Worm (Caenorhabditis elegans) whole organism, mixed stage, embryonic: ENCODE measurements around the gene lin-12.

Experiments
- M03D4.4 ChIP-seq: sonication (generic microtip); optimal IDR thresholded peaks from 2 replicates; lab custom pipeline; 2017; ENCODE audit warnings: mild to moderate bottlenecking, missing genetic modification characterization, missing compliant biosample characterization
- bed-3 ChIP-seq: fragments of 200-800 bp; sonication (Bioruptor generic); optimal IDR thresholded peaks from 3 replicates; lab custom pipeline; 2018; ENCODE audit warnings: mild to moderate bottlenecking, missing genetic modification characterization, moderate library complexity, missing compliant biosample characterization
- blmp-1 ChIP-seq: fragments of 150-350 bp; optimal IDR thresholded peaks from 2 replicates; lab custom pipeline; 2014; ENCODE audit warnings: missing biosample characterization, missing genetic modification characterization
- ceh-83 ChIP-seq: fragments of 200-800 bp; sonication (Bioruptor generic); optimal IDR thresholded peaks from 2 replicates; lab custom pipeline; 2018; ENCODE audit warnings: mild to moderate bottlenecking, missing genetic modification characterization, missing compliant biosample characterization
- ces-1 ChIP-seq: fragments of 150-350 bp; optimal IDR thresholded peaks from 2 replicates; lab custom pipeline; 2014; ENCODE audit warnings: missing biosample characterization, missing genetic modification reagents, missing genetic modification characterization
- cnd-1 ChIP-seq: fragments of 200-800 bp; sonication (Bioruptor generic); optimal IDR thresholded peaks from 2 replicates; lab custom pipeline; 2018; ENCODE audit warnings: mild to moderate bottlenecking, missing genetic modification characterization, missing compliant biosample characterization
- drap-1 ChIP-seq: fragments of 200-800 bp; sonication (Bioruptor generic); optimal IDR thresholded peaks from 3 replicates; lab custom pipeline; 2018; ENCODE audit warnings: mild to moderate bottlenecking, missing genetic modification characterization, missing compliant biosample characterization
- elt-1 ChIP-seq: sonication (generic microtip); optimal IDR thresholded peaks from 2 replicates; lab custom pipeline; 2017; ENCODE audit warnings: missing genetic modification characterization, mild to moderate bottlenecking, missing compliant biosample characterization, antibody characterized with exemption, moderate library complexity, borderline replicate concordance; ENCODE audit not compliant: insufficient read depth
- ham-2 ChIP-seq: fragments of 200-800 bp; sonication (Bioruptor generic); optimal IDR thresholded peaks from 2 replicates; lab custom pipeline; 2018; ENCODE audit warnings: mild to moderate bottlenecking, missing genetic modification characterization, missing compliant biosample characterization
- hlh-1 ChIP-seq: fragments of 150-350 bp; optimal IDR thresholded peaks from 2 replicates; lab custom pipeline; 2014; ENCODE audit warnings: missing biosample characterization, missing genetic modification reagents, missing genetic modification characterization
- lin-32 ChIP-seq: fragments of 200-800 bp; sonication (Bioruptor generic); optimal IDR thresholded peaks from 2 replicates; lab custom pipeline; 2018; ENCODE audit warnings: mild to moderate bottlenecking, missing genetic modification characterization, missing compliant biosample characterization
- mab-5 ChIP-seq: fragments of 150-350 bp; optimal IDR thresholded peaks from 2 replicates; lab custom pipeline; 2014; ENCODE audit warnings: missing biosample characterization, missing genetic modification characterization
- mep-1 ChIP-seq: fragments of 150-350 bp; optimal IDR thresholded peaks from 2 replicates; lab custom pipeline; 2017; ENCODE audit warnings: missing biosample characterization, missing genetic modification reagents, missing genetic modification characterization, inconsistent platforms
- mls-2 ChIP-seq: sonication (generic microtip); optimal IDR thresholded peaks from 2 replicates; lab custom pipeline; 2016; ENCODE audit warnings: mild to moderate bottlenecking, missing genetic modification characterization, moderate library complexity, missing compliant biosample characterization
- nhr-12 ChIP-seq: fragments of 150-350 bp; optimal IDR thresholded peaks from 2 replicates; lab custom pipeline; 2014; ENCODE audit warnings: missing biosample characterization, missing genetic modification characterization
- nhr-2 ChIP-seq: fragments of 150-350 bp; optimal IDR thresholded peaks from 2 replicates; lab custom pipeline; 2014; ENCODE audit warnings: missing biosample characterization, missing genetic modification characterization
- nhr-237 ChIP-seq: fragments of 150-350 bp; optimal IDR thresholded peaks from 2 replicates; lab custom pipeline; 2014; ENCODE audit warnings: missing biosample characterization, missing genetic modification characterization
- nhr-28 ChIP-seq: fragments of 150-350 bp; optimal IDR thresholded peaks from 2 replicates; lab custom pipeline; 2014; ENCODE audit warnings: missing biosample characterization, missing genetic modification characterization
- nhr-76 ChIP-seq: sonication (generic microtip); optimal IDR thresholded peaks from 2 replicates; lab custom pipeline; 2017; ENCODE audit warnings: missing biosample characterization, missing genetic modification characterization
- pha-4 ChIP-seq: fragments of 150-350 bp; optimal IDR thresholded peaks from 2 replicates; lab custom pipeline; 2018; ENCODE audit warnings: missing biosample characterization, missing genetic modification reagents, missing genetic modification characterization
- sem-2 ChIP-seq: fragments of 200-800 bp; sonication (Bioruptor generic); optimal IDR thresholded peaks from 2 replicates; lab custom pipeline; 2018; ENCODE audit warnings: mild to moderate bottlenecking, missing genetic modification characterization, missing compliant biosample characterization
- snpc-4 ChIP-seq: fragments of 150-350 bp; optimal IDR thresholded peaks from 2 replicates; lab custom pipeline; 2014; ENCODE audit warnings: missing biosample characterization, missing genetic modification characterization
- sptf-1 ChIP-seq: sonication (generic microtip); optimal IDR thresholded peaks from 2 replicates; lab custom pipeline; 2017; ENCODE audit warnings: mild to moderate bottlenecking, missing genetic modification characterization, moderate library complexity, missing compliant biosample characterization
- tbx-8 ChIP-seq: fragments of 200-800 bp; sonication (Bioruptor generic); optimal IDR thresholded peaks from 2 replicates; lab custom pipeline; 2018; ENCODE audit warnings: mild to moderate bottlenecking, missing genetic modification characterization, moderate library complexity, missing compliant biosample characterization
- unc-120 ChIP-seq: sonication (generic microtip); optimal IDR thresholded peaks from 2 replicates; lab custom pipeline; 2017; ENCODE audit warnings: missing genetic modification characterization, missing compliant biosample characterization; ENCODE audit not compliant: poor library complexity, severe bottlenecking
- unc-39 ChIP-seq: fragments of 150-350 bp; optimal IDR thresholded peaks from 2 replicates; lab custom pipeline; 2014; ENCODE audit warnings: missing biosample characterization, missing genetic modification characterization
- unc-62 ChIP-seq: fragments of 150-350 bp; optimal IDR thresholded peaks from 2 replicates; lab custom pipeline; 2014; ENCODE audit warnings: missing biosample characterization, missing genetic modification reagents, missing genetic modification characterization
- zip-8 ChIP-seq: fragments of 150-350 bp; optimal IDR thresholded peaks from 2 replicates; lab custom pipeline; 2014; ENCODE audit warnings: missing biosample characterization, missing genetic modification characterization

The lin-12 gene

DNA sequence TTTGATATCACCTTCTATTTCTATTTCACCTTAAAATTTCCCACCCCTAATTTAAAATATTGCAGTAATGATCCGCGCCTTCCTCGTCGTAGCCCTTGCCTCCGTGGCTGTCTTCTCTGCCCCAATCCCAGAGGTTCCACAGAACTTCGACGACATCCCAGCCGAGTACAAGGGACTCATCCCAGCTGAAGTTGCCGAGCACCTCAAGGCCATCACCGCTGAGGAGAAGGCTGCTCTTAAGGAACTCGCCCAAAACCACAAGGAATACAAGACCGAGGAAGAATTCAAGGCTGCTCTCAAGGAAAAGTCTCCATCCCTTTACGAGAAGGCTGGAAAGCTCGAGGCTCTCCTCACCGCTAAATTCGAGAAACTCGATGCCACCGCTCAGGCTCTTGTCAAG, 10.5 kb upstream of the lin-12 start, which contains the start of gene far-2:
Gene far-2 (plus strand): TSS at position 66 of the 400 bp plus-strand sequence.
- no peak for TF ChIP-seq sem-2 (GFP tag; lab: Kevin White, UChicago)

- TF ChIP-seq mls-2 (tag; lab: Kevin White, UChicago) (no peak), elt-1 (no peak), hlh-1 (tag; lab: Kevin White, UChicago) (peak; percentile 57), tbx-8 (GFP tag; lab: Kevin White, UChicago) (no peak), mab-5 (tag; lab: Kevin White, UChicago) (no peak), unc-62 (GFP tag; lab: Kevin White, UChicago) (peak; percentile 58), unc-120 (peak; percentile 63), ham-2 (GFP tag; lab: Kevin White, UChicago) (no peak), M03D4.4 (peak; percentile 8), mep-1 (no peak)
These were observed 9.8 kb upstream of the lin-12 start, which contains the start of gene far-1 for ce11 chrIII:9081055-9081454. Gene far-1 (minus strand): TSS chrIII:9081179.

DNA sequence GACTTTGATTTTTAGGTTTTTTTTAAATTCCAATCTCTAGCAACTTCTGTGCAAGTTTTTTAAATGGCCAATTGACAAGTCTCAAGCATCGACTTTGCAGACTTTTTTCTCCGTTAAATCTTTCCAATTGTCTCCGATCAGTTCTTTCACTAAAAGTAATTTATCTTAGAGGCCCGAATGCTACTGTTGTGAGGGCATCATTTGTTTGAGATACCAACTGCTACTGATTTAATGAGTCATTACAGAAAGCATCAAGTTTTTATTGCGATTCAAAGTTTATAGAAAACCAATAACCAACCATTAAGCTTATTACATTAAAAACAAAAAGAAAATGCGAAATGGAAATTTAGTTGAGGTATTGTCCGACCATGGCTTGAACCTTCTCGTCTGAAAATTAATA, 8.9 kb upstream of the lin-12 start:
- peak; percentile 2 for TF ChIP-seq mls-2 (tag; lab: Kevin White, UChicago)
- no peak for TF ChIP-seq lin-32 (GFP tag; lab: Kevin White, UChicago)
- TF ChIP-seq, all 35 proteins: peak for 1

- TF ChIP-seq unc-62 (GFP tag; lab: Kevin White, UChicago) (no peak), ceh-83 (GFP tag; lab: Kevin White, UChicago) (no peak), nhr-237 (tag; lab: Kevin White, UChicago) (no peak), zip-8 (tag; lab: Kevin White, UChicago) (no peak), nhr-12 (tag; lab: Kevin White, UChicago) (no peak), blmp-1 (tag; lab: Kevin White, UChicago) (no peak), tbx-8 (GFP tag; lab: Kevin White, UChicago) (no peak), bed-3 (GFP tag; lab: Kevin White, UChicago) (no peak), cnd-1 (tag; lab: Kevin White, UChicago) (no peak), mep-1 (no peak), sem-2 (GFP tag; lab: Kevin White, UChicago) (no peak), ham-2 (GFP tag; lab: Kevin White, UChicago) (no peak), ces-1 (GFP tag; lab: Kevin White, UChicago) (no peak), drap-1 (GFP tag; lab: Kevin White, UChicago) (no peak), nhr-2 (tag; lab: Kevin White, UChicago) (no peak), unc-39 (no peak), M03D4.4 (no peak)
These were observed 6.4 kb upstream of the lin-12 start, which contains the start of gene F02A9.1 for ce11 chrIII:9077708-9078107. Gene F02A9.1 (minus strand): TSS chrIII:9077808.

DNA sequence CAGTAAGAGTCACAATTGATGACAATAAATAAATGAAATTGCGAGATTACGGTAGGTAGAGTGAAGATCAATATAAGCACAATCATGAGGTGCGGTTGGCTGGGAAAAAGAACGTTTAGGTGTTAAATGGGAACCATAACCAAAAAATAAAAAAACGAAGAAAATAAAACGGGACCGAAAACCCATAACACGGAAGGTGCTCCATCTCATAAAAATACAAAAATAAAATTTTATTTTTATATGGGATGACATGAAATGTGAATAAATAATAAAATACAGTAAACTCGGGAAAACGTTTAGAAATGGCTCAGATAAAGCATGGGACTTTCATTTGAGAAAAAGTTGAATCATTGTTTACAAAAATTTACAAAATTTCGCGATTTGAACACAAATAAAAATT, 4.3 kb upstream of the lin-12 start, which contains the start of gene F02A9.7:
Gene F02A9.7 (minus strand): TSS at position 101 of the 400 bp plus-strand sequence.
- no peak for TF ChIP-seq nhr-237 (tag; lab: Kevin White, UChicago)
- TF ChIP-seq sem-2 (GFP tag; lab: Kevin White, UChicago): no peak

DNA sequence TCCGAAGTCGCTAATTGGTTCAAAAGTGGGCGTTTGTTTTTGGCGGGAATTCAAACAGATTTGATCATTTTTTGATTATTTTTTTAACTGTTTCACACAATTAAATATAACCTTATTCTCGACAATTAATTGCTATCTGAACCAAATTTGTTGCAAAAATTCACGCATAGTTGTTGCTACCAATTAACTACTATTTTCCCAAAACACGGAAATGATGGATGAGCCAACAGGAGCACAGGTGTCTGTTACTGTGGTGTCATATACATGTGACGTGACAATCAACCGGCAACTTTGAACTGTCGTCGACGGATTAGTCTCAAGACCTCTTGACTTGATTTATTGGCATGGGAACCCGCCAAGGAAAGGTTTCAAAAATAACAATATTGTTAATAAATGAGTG, 1.4 kb upstream of the lin-12 start:
- TF ChIP-seq drap-1 (GFP tag; lab: Kevin White, UChicago) (no peak), nhr-76 (tag; lab: Kevin White, UChicago) (no peak), sptf-1 (no peak), bed-3 (GFP tag; lab: Kevin White, UChicago) (no peak), nhr-2 (tag; lab: Kevin White, UChicago) (peak; percentile 90), sem-2 (GFP tag; lab: Kevin White, UChicago) (no peak), unc-62 (GFP tag; lab: Kevin White, UChicago) (peak; percentile 13), nhr-28 (tag; lab: Kevin White, UChicago) (no peak), ham-2 (GFP tag; lab: Kevin White, UChicago) (no peak), zip-8 (tag; lab: Kevin White, UChicago) (no peak), snpc-4 (no peak), pha-4 (no peak)
